Fruit fly (Drosophila melanogaster) whole organism, adult: ENCODE measurements around the gene CG31467.

Experiments used
- Crg-1 ChIP-seq: fragments of 200-800 bp; sonication (Bioruptor generic); optimal IDR thresholded peaks from 2 replicates; lab custom pipeline; 2016; ENCODE audit warnings: missing biosample characterization, missing genetic modification characterization
- Mnt ChIP-seq: fragments of 200-800 bp; sonication (Bioruptor generic); optimal IDR thresholded peaks from 2 replicates; lab custom pipeline; 2016; ENCODE audit warnings: missing biosample characterization, mild to moderate bottlenecking, missing genetic modification characterization
- cic ChIP-seq: fragments of 200-800 bp; sonication (Bioruptor generic); optimal IDR thresholded peaks from 2 replicates; lab custom pipeline; 2017; ENCODE audit warnings: missing biosample characterization, mild to moderate bottlenecking, missing genetic modification characterization, moderate library complexity

- TF ChIP-seq Crg-1 (GFP tag; lab: Kevin White, UChicago): no peak
- TF ChIP-seq cic (GFP tag; lab: Kevin White, UChicago): no peak
- TF ChIP-seq Mnt (GFP tag; lab: Kevin White, UChicago): no peak
Measured at dm6 chr3R:10706763-10707162, at the start of gene CG31467, which contains the start of gene CG14684.
